Worm (Caenorhabditis elegans): ENCODE measurements around the gene clec-208.

DNA sequence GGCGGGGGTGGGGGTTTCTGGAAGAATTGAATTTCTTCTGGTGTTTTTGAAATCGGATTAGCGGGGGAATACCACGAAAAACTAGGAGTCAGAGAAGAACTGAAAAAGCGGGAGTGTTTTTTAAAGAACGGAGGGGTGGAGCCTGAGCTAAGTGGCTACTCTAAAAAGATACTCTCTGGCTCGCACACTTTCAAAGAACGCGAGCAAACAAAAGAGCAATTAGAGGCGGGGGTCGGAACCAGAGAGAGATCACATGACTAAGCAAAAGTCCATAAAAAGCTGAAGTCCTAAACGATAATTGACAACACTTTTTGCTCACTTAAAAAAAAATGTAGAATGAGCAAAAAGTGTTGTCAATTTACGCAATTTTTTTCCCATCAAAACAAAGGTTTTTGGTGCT is 36.6 kb downstream of the clec-208 start:
- TF ChIP-seq aly-1 (tag; optimal IDR thresholded peaks at IDR 0.05) (no peak), pes-1 (GFP tag; IDR thresholded peaks at IDR 0.05) (no peak), ama-1 (optimal IDR thresholded peaks at IDR 0.05) (no peak), ets-7 (tag; optimal IDR thresholded peaks at IDR 0.05) (no peak), tbx-37 (GFP tag; conservative IDR thresholded peaks at IDR 0.05) (no peak), sea-1 (GFP tag; conservative IDR thresholded peaks at IDR 0.05) (no peak), ceh-13 (GFP tag; optimal IDR thresholded peaks at IDR 0.05) (no peak), flt-1 (GFP tag; IDR thresholded peaks at IDR 0.05) (no peak), tbx-11 (GFP tag; IDR thresholded peaks at IDR 0.05) (no peak), scrt-1 (GFP tag; IDR thresholded peaks at IDR 0.05) (no peak), hnd-1 (tag; optimal IDR thresholded peaks at IDR 0.05) (no peak), F13C5.2 (tag; optimal IDR thresholded peaks at IDR 0.05) (no peak), tra-4 (tag; optimal IDR thresholded peaks at IDR 0.05) (no peak)

All from whole organism, early embryonic.